Fruit fly (Drosophila melanogaster) whole organism: ENCODE data around the gene CG12689.

ENCODE experiments used
- CG8478 ChIP-seq: fragments of >200 bp; optimal IDR thresholded peaks from 2 replicates; lab custom pipeline; 2018; ENCODE audit warnings: inconsistent platforms
- Dll ChIP-seq: fragments of >200 bp; optimal IDR thresholded peaks from 2 replicates; lab custom pipeline; 2017
- EcR ChIP-seq, 2 experiments: fragments of >200 bp; optimal IDR thresholded peaks; 2 replicates each; lab custom pipeline; 2017; ENCODE audit warnings: missing biosample characterization in 2 of 2, missing genetic modification characterization in 2 of 2, missing genetic modification reagents in 2 of 2
- pan ChIP-seq: fragments of >200 bp; optimal IDR thresholded peaks from 2 replicates; lab custom pipeline; 2017
- psq ChIP-seq: fragments of >200 bp; optimal IDR thresholded peaks from 2 replicates; lab custom pipeline; 2017
- usp ChIP-seq: fragments of >200 bp; optimal IDR thresholded peaks from 2 replicates; lab custom pipeline; 2017; ENCODE audit warnings: missing biosample characterization, missing genetic modification characterization, mixed read lengths

DNA sequence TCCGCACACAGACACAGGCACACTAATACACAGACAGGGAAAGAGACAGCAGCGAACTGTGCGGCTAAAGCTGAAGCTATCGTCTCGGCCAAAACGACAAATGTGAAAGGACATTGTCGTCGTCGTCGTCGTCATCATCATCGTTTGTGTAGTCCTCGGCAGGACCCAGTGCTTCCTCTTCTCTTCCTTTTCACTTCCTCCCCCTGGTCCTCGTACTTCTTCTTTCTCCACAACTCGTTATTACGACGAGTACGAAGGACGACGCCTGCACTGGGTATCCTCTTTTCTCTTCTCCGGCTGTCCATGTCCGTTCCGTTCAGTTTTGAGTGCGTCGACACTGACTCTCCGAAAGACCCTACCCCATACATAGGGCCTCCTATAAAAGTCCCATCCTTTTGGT, 39.3 kb upstream of the CG12689 start:
- no peak for TF ChIP-seq psq (lab: Kevin White, UChicago)
- TF ChIP-seq pan (lab: Kevin White, UChicago) = no peak
- no peak for TF ChIP-seq CG8478 (lab: Kevin White, UChicago)
- TF ChIP-seq Dll (lab: Kevin White, UChicago) = no peak
- no peak for TF ChIP-seq EcR (GFP tag; optimal IDR thresholded peaks at IDR 0.05; lab: Kevin White, UChicago)
- no peak for TF ChIP-seq usp (GFP tag; lab: Kevin White, UChicago)
